Worm (Caenorhabditis elegans): ENCODE measurements around the gene col-180.

DNA sequence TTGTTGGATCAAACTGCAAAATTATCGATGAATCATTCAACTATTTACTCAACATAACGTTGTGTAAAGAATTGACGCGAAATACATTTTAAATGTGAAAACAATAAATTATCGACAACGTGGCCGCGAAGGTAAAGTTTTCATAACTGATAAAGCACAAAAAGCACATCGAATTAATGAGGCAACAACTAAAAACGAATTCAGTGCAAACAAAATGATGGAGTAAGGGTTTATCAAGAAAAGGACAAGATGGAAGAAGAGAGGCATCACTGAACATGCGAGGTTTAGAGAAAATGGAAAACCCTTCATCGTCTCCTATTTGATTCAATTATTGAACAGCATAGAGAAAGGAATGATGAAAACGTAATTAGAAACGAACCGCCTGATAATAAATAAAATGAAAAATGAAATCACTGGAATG, 11.7 kb upstream of the col-180 start, which contains the start of gene D1053.4:
- TF ChIP-seq lin-13 (GFP tag; optimal IDR thresholded peaks at IDR 0.05) (no peak), nhr-77 (tag; optimal IDR thresholded peaks at IDR 0.05) (no peak), tlp-1 (tag; optimal IDR thresholded peaks at IDR 0.05) (no peak), elt-3 (tag; optimal IDR thresholded peaks at IDR 0.05) (peak in 1 of 6 experiments; percentile 2), ama-1 (optimal IDR thresholded peaks at IDR 0.05) (no peak), lsy-2 (tag; optimal IDR thresholded peaks at IDR 0.05) (peak in 1 of 2 experiments; percentile 1), ztf-11 (tag; optimal IDR thresholded peaks at IDR 0.05) (no peak), C04F5.9 (tag; optimal IDR thresholded peaks at IDR 0.05) (no peak), unc-86 (tag; optimal IDR thresholded peaks at IDR 0.05) (no peak), ces-1 (GFP tag; optimal IDR thresholded peaks at IDR 0.05) (peak; percentile 22), lin-35 (GFP tag; optimal IDR thresholded peaks at IDR 0.05) (peak in 1 of 2 experiments; percentile 27)

Data from whole organism, L1 larva.